Fruit fly (Drosophila melanogaster) whole organism, embryonic: ENCODE measurements around the gene CG7320.

Experiments used
- CG10267 ChIP-seq: fragments of 200-800 bp; sonication (Bioruptor generic); optimal IDR thresholded peaks from 2 replicates; lab custom pipeline; 2018; ENCODE audit warnings: missing biosample characterization, mild to moderate bottlenecking, missing genetic modification characterization, moderate library complexity
- CG13424 ChIP-seq: fragments of 200-800 bp; sonication (Bioruptor generic); optimal IDR thresholded peaks from 2 replicates; lab custom pipeline; 2019; ENCODE audit warnings: missing biosample characterization, mild to moderate bottlenecking, missing genetic modification characterization, moderate library complexity
- CG15514 ChIP-seq: fragments of 200-800 bp; sonication (Bioruptor generic); optimal IDR thresholded peaks from 3 replicates; lab custom pipeline; 2017; ENCODE audit warnings: missing biosample characterization, missing genetic modification characterization, mild to moderate bottlenecking, moderate library complexity, missing genetic modification reagents
- CG15601 ChIP-seq: fragments of 200-800 bp; sonication (Bioruptor generic); optimal IDR thresholded peaks from 3 replicates; lab custom pipeline; 2019; ENCODE audit warnings: missing biosample characterization, mild to moderate bottlenecking, missing genetic modification characterization, moderate library complexity
- CG15696 ChIP-seq: fragments of 200-800 bp; sonication (Bioruptor generic); optimal IDR thresholded peaks from 2 replicates; lab custom pipeline; 2019; ENCODE audit warnings: missing biosample characterization, mild to moderate bottlenecking, missing genetic modification characterization, moderate library complexity
- CG1647 ChIP-seq: fragments of 200-800 bp; sonication (Bioruptor generic); optimal IDR thresholded peaks from 3 replicates; lab custom pipeline; 2016; ENCODE audit warnings: missing biosample characterization, missing genetic modification characterization
- CG17568 ChIP-seq: fragments of 200-800 bp; sonication (Bioruptor generic); optimal IDR thresholded peaks from 2 replicates; lab custom pipeline; 2018; ENCODE audit warnings: missing biosample characterization, mild to moderate bottlenecking, missing genetic modification characterization, moderate library complexity
- CG18599 ChIP-seq: fragments of 200-800 bp; sonication (Bioruptor generic); optimal IDR thresholded peaks from 3 replicates; lab custom pipeline; 2017; ENCODE audit warnings: missing biosample characterization, missing genetic modification characterization, mild to moderate bottlenecking, moderate library complexity, missing genetic modification reagents
- CG2120 ChIP-seq: fragments of 200-800 bp; sonication (Bioruptor generic); optimal IDR thresholded peaks from 3 replicates; lab custom pipeline; 2016; ENCODE audit warnings: missing biosample characterization, missing genetic modification characterization
- CG2875 ChIP-seq: fragments of 200-800 bp; sonication (Bioruptor generic); optimal IDR thresholded peaks from 2 replicates; lab custom pipeline; 2017; ENCODE audit warnings: missing biosample characterization, mild to moderate bottlenecking, missing genetic modification characterization, missing genetic modification reagents
- CG34376 ChIP-seq: fragments of 200-800 bp; sonication (Bioruptor generic); optimal IDR thresholded peaks from 2 replicates; lab custom pipeline; 2018; ENCODE audit warnings: missing biosample characterization, mild to moderate bottlenecking, missing genetic modification characterization
- CG4424 ChIP-seq: fragments of 200-800 bp; sonication (Bioruptor generic); optimal IDR thresholded peaks from 3 replicates; lab custom pipeline; 2016; ENCODE audit warnings: missing biosample characterization, missing genetic modification characterization
- CG6654 ChIP-seq: fragments of 200-800 bp; sonication (Bioruptor generic); optimal IDR thresholded peaks from 2 replicates; lab custom pipeline; 2017; ENCODE audit warnings: missing biosample characterization, mild to moderate bottlenecking, missing genetic modification characterization
- CG7786 ChIP-seq: fragments of 200-800 bp; sonication (Bioruptor generic); optimal IDR thresholded peaks from 2 replicates; lab custom pipeline; 2016; ENCODE audit warnings: missing biosample characterization, missing genetic modification characterization
- CG8944 ChIP-seq: fragments of 200-800 bp; sonication (Bioruptor generic); optimal IDR thresholded peaks from 3 replicates; lab custom pipeline; 2016; ENCODE audit warnings: missing biosample characterization, missing genetic modification characterization
- CG9437 ChIP-seq: fragments of 200-800 bp; sonication (Bioruptor generic); optimal IDR thresholded peaks from 2 replicates; lab custom pipeline; 2018; ENCODE audit warnings: missing biosample characterization, mild to moderate bottlenecking, missing genetic modification characterization
- Chrac-16 ChIP-seq: fragments of 200-800 bp; sonication (Bioruptor generic); optimal IDR thresholded peaks from 3 replicates; lab custom pipeline; 2016; ENCODE audit warnings: missing biosample characterization, missing genetic modification characterization
- E2f2 ChIP-seq: fragments of 200-800 bp; sonication (Bioruptor generic); IDR thresholded peaks from 2 replicates; pipeline ENCODE4 v1.3.6; 2022; ENCODE audit warnings: missing biosample characterization, missing genetic modification characterization
- Eip74EF ChIP-seq, 2 experiments: fragments of 200-800 bp in 1 of 2; fragments of >200 bp in 1 of 2; sonication (Bioruptor generic) in 1 of 2; optimal IDR thresholded peaks; 2 replicates each; lab custom pipeline; 2017 to 2019; ENCODE audit warnings: missing biosample characterization in 2 of 2, missing genetic modification characterization in 2 of 2, mild to moderate bottlenecking in 1 of 2, moderate library complexity in 1 of 2
- Ets65A ChIP-seq: fragments of 200-800 bp; sonication (Bioruptor generic); peaks from one replicate; lab custom pipeline; 2016; ENCODE audit warnings: missing biosample characterization, missing genetic modification characterization
- Gug ChIP-seq: fragments of 200-800 bp; sonication (Bioruptor generic); IDR thresholded peaks from 4 replicates; pipeline ENCODE4 v1.3.6; 2022; ENCODE audit warnings: missing biosample characterization, missing genetic modification characterization
- HmgZ ChIP-seq: fragments of 200-800 bp; sonication (Bioruptor generic); optimal IDR thresholded peaks from 2 replicates; lab custom pipeline; 2018; ENCODE audit warnings: missing biosample characterization, mild to moderate bottlenecking, missing genetic modification characterization
- Jarid2 ChIP-seq: fragments of 200-800 bp; sonication (Bioruptor generic); optimal IDR thresholded peaks from 3 replicates; lab custom pipeline; 2017; ENCODE audit warnings: mild to moderate bottlenecking, missing biosample characterization, missing genetic modification reagents, missing genetic modification characterization
- Lhr ChIP-seq: fragments of 200-800 bp; sonication (Bioruptor generic); optimal IDR thresholded peaks from 3 replicates; lab custom pipeline; 2017; ENCODE audit warnings: mild to moderate bottlenecking, missing biosample characterization, missing genetic modification reagents, missing genetic modification characterization
- Max ChIP-seq: fragments of 200-800 bp; sonication (Bioruptor generic); optimal IDR thresholded peaks from 2 replicates; lab custom pipeline; 2016; ENCODE audit warnings: missing biosample characterization, mild to moderate bottlenecking, missing genetic modification characterization
- Meics ChIP-seq: fragments of 200-800 bp; sonication (Bioruptor generic); optimal IDR thresholded peaks from 2 replicates; lab custom pipeline; 2017; ENCODE audit warnings: missing biosample characterization, mild to moderate bottlenecking, missing genetic modification characterization
- Oaz ChIP-seq: fragments of 200-800 bp; sonication (Bioruptor generic); IDR thresholded peaks from 2 replicates; pipeline ENCODE4 v1.3.6; 2022; ENCODE audit warnings: missing biosample characterization, missing genetic modification characterization
- Oli ChIP-seq: fragments of 200-800 bp; sonication (Bioruptor generic); optimal IDR thresholded peaks from 2 replicates; lab custom pipeline; 2018; ENCODE audit warnings: missing biosample characterization, mild to moderate bottlenecking, missing genetic modification characterization, moderate library complexity
- Sox100B ChIP-seq: fragments of 200-800 bp; sonication (Bioruptor generic); optimal IDR thresholded peaks from 3 replicates; lab custom pipeline; 2018; ENCODE audit warnings: missing biosample characterization, mild to moderate bottlenecking, missing genetic modification characterization
- Sry-δ ChIP-seq: fragments of 200-800 bp; sonication (Bioruptor generic); optimal IDR thresholded peaks from 2 replicates; lab custom pipeline; 2016; ENCODE audit warnings: missing biosample characterization, missing genetic modification characterization
- amos ChIP-seq: fragments of 200-800 bp; sonication (Bioruptor generic); IDR thresholded peaks from 2 replicates; pipeline ENCODE4 v1.3.6; 2022; ENCODE audit warnings: missing biosample characterization, missing genetic modification characterization; ENCODE audit not compliant: partially characterized antibody
- br ChIP-seq: fragments of >200 bp; optimal IDR thresholded peaks from 2 replicates; lab custom pipeline; 2017
- corto ChIP-seq: fragments of 200-800 bp; sonication (Bioruptor generic); optimal IDR thresholded peaks from 2 replicates; lab custom pipeline; 2016; ENCODE audit warnings: missing biosample characterization, mild to moderate bottlenecking, missing genetic modification characterization, moderate library complexity
- dmrt99B ChIP-seq: fragments of 200-800 bp; sonication (Bioruptor generic); optimal IDR thresholded peaks from 2 replicates; lab custom pipeline; 2018; ENCODE audit warnings: missing biosample characterization, mild to moderate bottlenecking, missing genetic modification characterization, moderate library complexity
- exex ChIP-seq: fragments of 200-800 bp; sonication (Bioruptor generic); optimal IDR thresholded peaks from 4 replicates; lab custom pipeline; 2018; ENCODE audit warnings: missing biosample characterization, mild to moderate bottlenecking, missing genetic modification characterization, moderate library complexity
- gcm ChIP-seq: fragments of 200-800 bp; sonication (Bioruptor generic); optimal IDR thresholded peaks from 2 replicates; lab custom pipeline; 2019; ENCODE audit warnings: missing biosample characterization, mild to moderate bottlenecking, missing genetic modification characterization, moderate library complexity
- hth ChIP-seq: fragments of >200 bp; optimal IDR thresholded peaks from 2 replicates; lab custom pipeline; 2017; ENCODE audit warnings: inconsistent platforms
- luna ChIP-seq: fragments of 200-800 bp; sonication (Bioruptor generic); optimal IDR thresholded peaks from 2 replicates; lab custom pipeline; 2016; ENCODE audit warnings: missing biosample characterization, missing genetic modification characterization
- mam ChIP-seq: fragments of 200-800 bp; sonication (Bioruptor generic); optimal IDR thresholded peaks from 3 replicates; lab custom pipeline; 2016; ENCODE audit warnings: missing biosample characterization, missing genetic modification characterization
- pho ChIP-seq: fragments of 200-800 bp; sonication (Bioruptor generic); optimal IDR thresholded peaks from 2 replicates; lab custom pipeline; 2016; ENCODE audit warnings: missing biosample characterization, missing genetic modification characterization
- ro ChIP-seq: fragments of 200-800 bp; sonication (Bioruptor generic); IDR thresholded peaks from 2 replicates; pipeline ENCODE4 v1.3.6; 2022; ENCODE audit warnings: missing biosample characterization, missing genetic modification characterization
- slbo ChIP-seq: fragments of 200-800 bp; sonication (Bioruptor generic); IDR thresholded peaks from 2 replicates; pipeline ENCODE4 v1.3.6; 2022; ENCODE audit warnings: missing biosample characterization, missing genetic modification characterization
- so ChIP-seq: fragments of 200-800 bp; sonication (Bioruptor generic); IDR thresholded peaks from 3 replicates; pipeline ENCODE4 v1.3.6; 2022; ENCODE audit warnings: missing biosample characterization, missing genetic modification characterization
- stwl ChIP-seq: fragments of 200-800 bp; sonication (Bioruptor generic); optimal IDR thresholded peaks from 3 replicates; lab custom pipeline; 2018; ENCODE audit warnings: missing biosample characterization, mild to moderate bottlenecking, missing genetic modification characterization, moderate library complexity
- toy ChIP-seq: fragments of 200-800 bp; sonication (Bioruptor generic); IDR thresholded peaks from 2 replicates; pipeline ENCODE4 v1.3.6; 2022; ENCODE audit warnings: missing biosample characterization, missing genetic modification characterization
- unpg ChIP-seq: fragments of 200-800 bp; sonication (Bioruptor generic); optimal IDR thresholded peaks from 3 replicates; lab custom pipeline; 2018; ENCODE audit warnings: missing biosample characterization, mild to moderate bottlenecking, missing genetic modification characterization, moderate library complexity
- zen2 ChIP-seq: fragments of 200-800 bp; sonication (Bioruptor generic); IDR thresholded peaks from 3 replicates; pipeline ENCODE4 v1.3.6; 2022; ENCODE audit warnings: missing biosample characterization, missing genetic modification characterization; ENCODE audit not compliant: partially characterized antibody
- zf30C ChIP-seq: fragments of 200-800 bp; sonication (Bioruptor generic); optimal IDR thresholded peaks from 3 replicates; lab custom pipeline; 2018; ENCODE audit warnings: missing biosample characterization, mild to moderate bottlenecking, missing genetic modification characterization

The CG7320 gene

DNA sequence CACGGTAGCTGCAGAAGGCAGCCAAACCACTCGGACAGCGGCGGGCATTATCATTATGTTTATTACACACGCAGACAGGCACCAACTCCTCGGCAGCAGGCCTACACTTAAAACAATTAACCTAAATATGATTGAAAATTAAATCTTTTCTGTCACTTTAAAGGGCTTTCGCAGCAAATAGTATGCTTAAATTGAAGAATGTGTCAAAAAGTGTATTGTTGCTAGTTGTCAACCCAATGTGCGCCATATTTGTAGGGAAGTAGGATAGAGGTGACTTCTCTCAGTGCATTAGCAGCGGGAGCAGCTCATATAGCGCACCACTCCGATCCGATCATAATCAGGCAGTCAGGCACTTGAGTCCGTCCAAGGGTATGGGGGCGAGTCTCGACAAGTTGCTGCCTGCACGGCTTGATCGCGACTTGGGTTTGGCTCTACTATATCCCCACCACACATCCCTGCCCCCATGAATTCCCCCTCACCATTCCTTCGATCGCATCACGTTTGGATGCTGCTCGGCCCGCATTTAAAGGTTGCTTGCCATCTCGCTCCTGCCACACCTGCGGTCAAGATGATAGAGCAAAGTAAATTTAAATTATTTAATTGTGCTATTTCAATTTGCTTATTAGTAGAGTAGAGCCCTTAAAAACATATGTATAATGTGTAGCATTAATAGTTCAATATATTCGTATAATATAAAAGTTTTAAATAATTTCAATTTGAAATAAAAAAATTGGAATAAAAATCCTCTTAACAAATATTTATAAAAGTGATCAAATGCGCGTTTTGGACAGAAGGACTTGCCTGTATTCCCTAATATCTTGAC is 34.7 kb downstream of the CG7320 start (continued):
- TF ChIP-seq CG15601 (tag; lab: Kevin White, UChicago) (peak; percentile 87), stwl (tag; lab: Kevin White, UChicago) (peak; percentile 52), hth (lab: Kevin White, UChicago) (no peak), Max (GFP tag; lab: Kevin White, UChicago) (peak; percentile 56), zf30C (GFP tag; lab: Kevin White, UChicago) (peak; percentile 95), CG10267 (peak; percentile 79), toy (peak; percentile 12; the same call in 1 of the 2 replicates), dmrt99B (tag; lab: Kevin White, UChicago) (peak; percentile 86), CG7786 (GFP tag; lab: Kevin White, UChicago) (peak; percentile 91), gcm (peak; percentile 94), so (GFP tag; lab: Robert Waterston, UW) (peak; percentile 84), Chrac-16 (peak; percentile 95), CG4424 (GFP tag; lab: Kevin White, UChicago) (peak; percentile 89), Ets65A (peak; percentile 98), CG34376 (GFP tag; lab: Kevin White, UChicago) (no peak), Oli (tag; lab: Kevin White, UChicago) (peak; percentile 88), Meics (GFP tag; lab: Kevin White, UChicago) (peak; percentile 59), unpg (GFP tag; lab: Kevin White, UChicago) (peak; percentile 93), Lhr (GFP tag; lab: Kevin White, UChicago) (peak; percentile 68), CG17568 (GFP tag; lab: Kevin White, UChicago) (peak; percentile 78), Gug (peak; percentile 82; the same call in 3 of the 4 replicates), CG9437 (peak; percentile 76), Oaz (GFP tag; lab: Robert Waterston, UW) (peak; percentile 44; the same call in 1 of the 2 replicates), CG2875 (GFP tag; lab: Kevin White, UChicago) (peak; percentile 92), CG1647 (peak; percentile 84), pho (peak; percentile 45), slbo (GFP tag; lab: Robert Waterston, UW) (peak; percentile 57), ro (GFP tag; lab: Robert Waterston, UW) (peak; percentile 65; the same call in 1 of the 2 replicates), zen2 (GFP tag; lab: Robert Waterston, UW) (no peak), Sry-δ (GFP tag; lab: Kevin White, UChicago) (peak; percentile 37), HmgZ (tag; lab: Kevin White, UChicago) (peak; percentile 15), Eip74EF (GFP tag; optimal IDR thresholded peaks at IDR 0.05; lab: Kevin White, UChicago) (peak in 1 of 2 experiments; percentile 86), CG18599 (GFP tag; lab: Kevin White, UChicago) (peak; percentile 71), exex (tag; lab: Kevin White, UChicago) (no peak), mam (GFP tag; lab: Kevin White, UChicago) (peak; percentile 82), CG15696 (tag; lab: Kevin White, UChicago) (peak; percentile 91), Sox100B (GFP tag; lab: Kevin White, UChicago) (peak; percentile 89), CG6654 (GFP tag; lab: Kevin White, UChicago) (peak; percentile 66), amos (GFP tag; lab: Robert Waterston, UW) (no peak), br (lab: Kevin White, UChicago) (no peak), CG13424 (tag; lab: Kevin White, UChicago) (peak; percentile 92), Jarid2 (GFP tag; lab: Kevin White, UChicago) (peak; percentile 21), corto (peak; percentile 80), CG15514 (GFP tag; lab: Kevin White, UChicago) (peak; percentile 28), CG2120 (GFP tag; lab: Kevin White, UChicago) (no peak), luna (no peak), E2f2 (GFP tag; lab: Robert Waterston, UW) (peak; percentile 48; the same call in 1 of the 2 replicates), CG8944 (GFP tag; lab: Kevin White, UChicago) (peak; percentile 93)
